Worm (Caenorhabditis elegans) whole organism, L4 larva: ENCODE data around the gene ZK287.4.

Experiments
- F10B5.3 ChIP-seq: sonication (generic microtip); optimal IDR thresholded peaks from 2 replicates; lab custom pipeline; 2016; ENCODE audit warnings: mild to moderate bottlenecking, missing genetic modification characterization, missing compliant biosample characterization
- F44E2.7 ChIP-seq: fragments of 200-800 bp; sonication (Bioruptor generic); IDR thresholded peaks from 2 replicates; pipeline ENCODE4 v2.1.2; 2022; ENCODE audit warnings: missing genetic modification characterization, missing compliant biosample characterization
- T20F7.1 ChIP-seq: fragments of 200-800 bp; sonication (Bioruptor generic); optimal IDR thresholded peaks from 2 replicates; lab custom pipeline; 2018; ENCODE audit warnings: mild to moderate bottlenecking, missing genetic modification characterization, missing compliant biosample characterization
- T26A8.4 ChIP-seq: fragments of 200-800 bp; sonication (Bioruptor generic); IDR thresholded peaks from 2 replicates; pipeline ENCODE4 v1.3.6; 2022; ENCODE audit warnings: missing genetic modification characterization, missing compliant biosample characterization
- Y105C5A.15 ChIP-seq: fragments of 200-800 bp; sonication (Bioruptor generic); IDR thresholded peaks from 2 replicates; pipeline ENCODE4 v1.3.6; 2022; ENCODE audit warnings: missing genetic modification characterization, missing compliant biosample characterization
- Y5F2A.4 ChIP-seq: fragments of 200-800 bp; sonication (Bioruptor generic); optimal IDR thresholded peaks from 2 replicates; lab custom pipeline; 2018; ENCODE audit warnings: mild to moderate bottlenecking, missing genetic modification characterization, missing compliant biosample characterization
- Y75B8A.6 ChIP-seq: fragments of 200-800 bp; sonication (Bioruptor generic); IDR thresholded peaks from 2 replicates; pipeline ENCODE4 v1.3.6; 2022; ENCODE audit warnings: missing genetic modification reagents, missing genetic modification characterization, missing compliant biosample characterization
- aha-1 ChIP-seq: fragments of 150-350 bp; peaks from one replicate; lab custom pipeline; 2014; ENCODE audit warnings: missing biosample characterization, missing genetic modification characterization
- ama-1 ChIP-seq: fragments of 150-350 bp; optimal IDR thresholded peaks from 2 replicates; lab custom pipeline; 2014; ENCODE audit warnings: inconsistent platforms, mixed read lengths
- arid-1 ChIP-seq: fragments of 200-800 bp; sonication (Bioruptor generic); conservative IDR thresholded peaks from 2 replicates; pipeline ENCODE4 v1.3.6; 2022; ENCODE audit warnings: missing genetic modification reagents, missing genetic modification characterization, missing compliant biosample characterization
- ceh-28 ChIP-seq: fragments of 150-350 bp; optimal IDR thresholded peaks from 2 replicates; lab custom pipeline; 2014; ENCODE audit warnings: missing biosample characterization, missing genetic modification reagents, missing genetic modification characterization
- ceh-32 ChIP-seq: sonication (generic microtip); optimal IDR thresholded peaks from 2 replicates; lab custom pipeline; 2016; ENCODE audit warnings: mild to moderate bottlenecking, missing genetic modification characterization, missing compliant biosample characterization; ENCODE audit not compliant: poor library complexity
- ceh-44 ChIP-seq: fragments of 200-800 bp; sonication (Bioruptor generic); IDR thresholded peaks from 2 replicates; pipeline ENCODE4 v1.3.6; 2022; ENCODE audit warnings: missing genetic modification reagents, missing genetic modification characterization, missing compliant biosample characterization
- daf-16 ChIP-seq, 3 experiments: sonication (generic microtip); optimal IDR thresholded peaks; 2 replicates each; lab custom pipeline; 2016 to 2017; ENCODE audit warnings: missing genetic modification characterization in 3 of 3, missing genetic modification reagents in 3 of 3, mild to moderate bottlenecking in 2 of 3, missing compliant biosample characterization in 2 of 3, missing biosample characterization in 1 of 3, moderate library complexity in 1 of 3
- daf-19 ChIP-seq: fragments of 200-800 bp; sonication (Bioruptor generic); conservative IDR thresholded peaks from 2 replicates; pipeline ENCODE4 v1.3.6; 2022; ENCODE audit warnings: missing genetic modification characterization, missing compliant biosample characterization
- dmd-6 ChIP-seq: fragments of 200-800 bp; sonication (Bioruptor generic); IDR thresholded peaks from 2 replicates; pipeline ENCODE4 v1.3.6; 2022; ENCODE audit warnings: missing genetic modification reagents, missing genetic modification characterization, missing compliant biosample characterization
- dmd-9 ChIP-seq: fragments of 200-800 bp; sonication (Bioruptor generic); IDR thresholded peaks from 2 replicates; pipeline ENCODE4 v1.3.6; 2022; ENCODE audit warnings: missing genetic modification reagents, missing genetic modification characterization, missing compliant biosample characterization
- dve-1 ChIP-seq: sonication (generic microtip); optimal IDR thresholded peaks from 2 replicates; lab custom pipeline; 2017; ENCODE audit warnings: antibody characterized with exemption, mild to moderate bottlenecking, missing genetic modification characterization, missing compliant biosample characterization; ENCODE audit not compliant: insufficient read depth
- egl-27 ChIP-seq: sonication (generic microtip); optimal IDR thresholded peaks from 3 replicates; lab custom pipeline; 2017; ENCODE audit warnings: missing biosample characterization, missing genetic modification reagents, missing genetic modification characterization
- fkh-10 ChIP-seq: fragments of 150-350 bp; optimal IDR thresholded peaks from 2 replicates; lab custom pipeline; 2014; ENCODE audit warnings: missing biosample characterization, missing genetic modification reagents, missing genetic modification characterization
- fos-1 ChIP-seq: fragments of 150-350 bp; optimal IDR thresholded peaks from 2 replicates; lab custom pipeline; 2014; ENCODE audit warnings: missing biosample characterization, missing genetic modification characterization
- hlh-30 ChIP-seq: sonication (generic microtip); optimal IDR thresholded peaks from 2 replicates; lab custom pipeline; 2017; ENCODE audit warnings: antibody characterized with exemption, mild to moderate bottlenecking, missing genetic modification characterization, missing compliant biosample characterization; ENCODE audit not compliant: insufficient read depth
- hmg-1.1 ChIP-seq: fragments of 200-800 bp; sonication (Bioruptor generic); IDR thresholded peaks from 2 replicates; pipeline ENCODE4 v1.3.6; 2022; ENCODE audit warnings: missing genetic modification reagents, missing genetic modification characterization, missing compliant biosample characterization
- lin-15B ChIP-seq: fragments of 150-350 bp; sonication (generic microtip); optimal IDR thresholded peaks from 3 replicates; lab custom pipeline; 2014; ENCODE audit warnings: missing biosample characterization, missing genetic modification characterization
- lin-38 ChIP-seq: fragments of 200-800 bp; sonication (Bioruptor generic); IDR thresholded peaks from 2 replicates; pipeline ENCODE4 v1.3.6; 2022; ENCODE audit warnings: missing genetic modification reagents, missing genetic modification characterization, missing compliant biosample characterization
- lin-39 ChIP-seq: fragments of 150-350 bp; optimal IDR thresholded peaks from 2 replicates; lab custom pipeline; 2014; ENCODE audit warnings: missing biosample characterization, missing genetic modification reagents, missing genetic modification characterization
- madf-5 ChIP-seq, 2 experiments: fragments of 200-800 bp; sonication (Bioruptor generic); IDR thresholded peaks; 2 replicates each; pipeline ENCODE4 v1.3.6; 2022; ENCODE audit warnings: missing compliant biosample characterization in 2 of 2, missing genetic modification characterization in 2 of 2
- mdl-1 ChIP-seq, 2 experiments: fragments of 150-350 bp in 1 of 2; sonication (generic microtip) in 1 of 2; optimal IDR thresholded peaks; 2 replicates each; lab custom pipeline; 2014 to 2017; ENCODE audit warnings: missing biosample characterization in 2 of 2, missing genetic modification characterization in 2 of 2
- mep-1 ChIP-seq: fragments of 150-350 bp; sonication (generic microtip); optimal IDR thresholded peaks from 3 replicates; lab custom pipeline; 2014; ENCODE audit warnings: missing biosample characterization, missing genetic modification characterization
- mxl-3 ChIP-seq: fragments of 200-800 bp; sonication (Bioruptor generic); optimal IDR thresholded peaks from 2 replicates; lab custom pipeline; 2018; ENCODE audit warnings: mild to moderate bottlenecking, missing genetic modification characterization, missing compliant biosample characterization
- nhr-102 ChIP-seq: sonication (generic microtip); optimal IDR thresholded peaks from 2 replicates; lab custom pipeline; 2016; ENCODE audit warnings: mild to moderate bottlenecking, missing genetic modification characterization, moderate library complexity, missing compliant biosample characterization
- nhr-111 ChIP-seq: fragments of 200-800 bp; sonication (Bioruptor generic); optimal IDR thresholded peaks from 2 replicates; lab custom pipeline; 2018; ENCODE audit warnings: mild to moderate bottlenecking, missing genetic modification characterization, missing compliant biosample characterization
- nhr-25 ChIP-seq: sonication (generic microtip); optimal IDR thresholded peaks from 2 replicates; lab custom pipeline; 2017; ENCODE audit warnings: missing genetic modification characterization, mild to moderate bottlenecking, missing compliant biosample characterization, antibody characterized with exemption, moderate library complexity, borderline replicate concordance; ENCODE audit not compliant: insufficient read depth
- nhr-41 ChIP-seq: fragments of 200-800 bp; sonication (Bioruptor generic); IDR thresholded peaks from 2 replicates; pipeline ENCODE4 v1.3.6; 2022; ENCODE audit warnings: missing genetic modification reagents, missing genetic modification characterization, missing compliant biosample characterization
- nhr-42 ChIP-seq: fragments of 200-800 bp; sonication (Bioruptor generic); IDR thresholded peaks from 2 replicates; pipeline ENCODE4 v1.3.6; 2022; ENCODE audit warnings: missing genetic modification characterization, missing compliant biosample characterization
- nhr-48 ChIP-seq: sonication (generic microtip); optimal IDR thresholded peaks from 2 replicates; lab custom pipeline; 2016; ENCODE audit warnings: mild to moderate bottlenecking, missing genetic modification characterization, missing compliant biosample characterization
- nhr-76 ChIP-seq: fragments of 150-350 bp; optimal IDR thresholded peaks from 2 replicates; lab custom pipeline; 2014; ENCODE audit warnings: missing biosample characterization, missing genetic modification characterization
- nhr-77 ChIP-seq: fragments of 150-350 bp; optimal IDR thresholded peaks from 2 replicates; lab custom pipeline; 2014; ENCODE audit warnings: missing biosample characterization, missing genetic modification characterization
- saeg-2 ChIP-seq: fragments of 200-800 bp; sonication (Bioruptor generic); IDR thresholded peaks from 2 replicates; pipeline ENCODE4 v1.3.6; 2022; ENCODE audit warnings: missing genetic modification reagents, missing genetic modification characterization, missing compliant biosample characterization
- skn-1 ChIP-seq: fragments of 150-350 bp; optimal IDR thresholded peaks from 2 replicates; lab custom pipeline; 2014; ENCODE audit warnings: missing biosample characterization, missing genetic modification characterization
- spr-3 ChIP-seq: fragments of 200-800 bp; sonication (Bioruptor generic); optimal IDR thresholded peaks from 2 replicates; lab custom pipeline; 2018; ENCODE audit warnings: mild to moderate bottlenecking, missing genetic modification characterization, missing compliant biosample characterization
- tra-1 ChIP-seq: fragments of 200-800 bp; sonication (Bioruptor generic); IDR thresholded peaks from 2 replicates; pipeline ENCODE4 v1.3.6; 2022; ENCODE audit warnings: missing genetic modification reagents, missing genetic modification characterization, missing compliant biosample characterization
- zfp-2 ChIP-seq: sonication (generic microtip); optimal IDR thresholded peaks from 2 replicates; lab custom pipeline; 2016; ENCODE audit warnings: mild to moderate bottlenecking, missing genetic modification characterization, missing compliant biosample characterization
- zfp-3 ChIP-seq: fragments of 200-800 bp; sonication (Bioruptor generic); conservative IDR thresholded peaks from 2 replicates; pipeline ENCODE4 v1.3.6; 2022; ENCODE audit warnings: missing genetic modification reagents, missing genetic modification characterization, missing compliant biosample characterization
- zip-11 ChIP-seq: fragments of 200-800 bp; sonication (Bioruptor generic); IDR thresholded peaks from 2 replicates; pipeline ENCODE4 v1.3.6; 2022; ENCODE audit warnings: missing genetic modification characterization, missing compliant biosample characterization
- ztf-11 ChIP-seq: fragments of 150-350 bp; optimal IDR thresholded peaks from 2 replicates; lab custom pipeline; 2014; ENCODE audit warnings: missing biosample characterization, missing genetic modification characterization

The ZK287.4 gene

DNA sequence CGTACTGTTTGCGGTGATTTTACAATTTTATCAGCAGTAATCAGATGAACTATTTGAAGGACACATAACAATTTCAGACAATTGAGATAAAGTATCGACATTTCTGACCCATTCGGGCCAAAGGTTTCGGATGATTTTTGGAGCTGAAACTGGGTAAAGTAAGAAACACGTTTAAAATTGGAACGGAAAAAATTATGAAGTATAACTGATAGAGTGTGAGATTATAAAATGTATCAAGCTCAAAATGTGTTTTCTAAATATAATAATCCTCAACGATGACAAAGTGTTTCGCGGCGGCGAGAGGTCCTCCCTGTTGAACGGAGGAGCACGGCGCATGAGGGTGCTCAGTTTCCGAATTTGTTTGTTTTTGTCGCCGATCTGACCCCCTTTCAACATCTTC is at the start of gene ZK287.4:
ZK287.4 (minus strand) TSS at position 101 of the 400 bp plus-strand sequence.
- no peak for TF ChIP-seq lin-39 (tag; lab: Kevin White, UChicago)
- no peak for TF ChIP-seq ceh-28 (tag; lab: Kevin White, UChicago)
- TF ChIP-seq nhr-41 (GFP tag; lab: Robert Waterston, UW), result no peak
- TF ChIP-seq ztf-11, result no peak
- peak; percentile 56 for TF ChIP-seq aha-1 (tag; lab: Kevin White, UChicago)

DNA sequence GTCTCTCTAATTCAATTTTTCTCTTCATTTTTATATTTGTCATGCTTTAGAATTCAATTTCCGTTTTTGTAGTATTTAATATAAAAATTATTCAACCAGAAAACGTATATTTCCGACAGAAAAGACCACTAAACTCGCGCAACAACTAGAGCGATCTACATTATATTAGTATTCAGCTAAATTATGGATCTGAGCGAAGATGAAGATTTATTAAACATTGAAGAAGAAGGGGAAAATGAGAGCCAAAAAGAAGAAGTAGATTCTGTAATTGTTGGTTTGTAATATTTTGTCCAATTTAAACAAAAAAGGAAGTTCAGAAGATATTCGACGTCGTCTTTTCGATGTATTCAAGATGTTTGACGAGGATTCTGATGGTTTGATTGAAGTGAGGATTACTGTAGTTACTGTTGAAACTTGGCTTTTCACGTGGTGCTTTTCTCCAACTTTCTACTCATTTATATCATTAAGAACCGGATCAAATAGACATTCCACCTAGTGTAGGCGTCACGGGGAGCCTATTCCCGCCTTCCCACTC is 48.5 kb upstream of the ZK287.4 start, which contains the start of gene cal-7:
cal-7 (plus strand) TSS at position 184 of the 535 bp plus-strand sequence.
- TF ChIP-seq mep-1 (tag; lab: Kevin White, UChicago), result peak; percentile 31
- no peak for TF ChIP-seq lin-15B (tag; lab: Kevin White, UChicago)
- TF ChIP-seq ama-1 (lab: Kevin White, UChicago), result no peak
- no peak for TF ChIP-seq daf-19
- TF ChIP-seq F10B5.3 (tag; lab: Kevin White, UChicago), result no peak
- 0 out of 2 replicates have a peak, but pooled peaks have one; percentile 52 for TF ChIP-seq tra-1 (GFP tag; lab: Robert Waterston, UW)
- no peak for TF ChIP-seq madf-5 (GFP tag; IDR thresholded peaks at IDR 0.05; lab: Robert Waterston, UW)
- TF ChIP-seq Y75B8A.6 (GFP tag; lab: Robert Waterston, UW), result no peak
- TF ChIP-seq mxl-3 (GFP tag; lab: Kevin White, UChicago), result no peak
- no peak for TF ChIP-seq nhr-76 (tag; lab: Kevin White, UChicago)
- no peak for TF ChIP-seq zip-11 (GFP tag; lab: Robert Waterston, UW)
- TF ChIP-seq nhr-102, result peak; percentile 48
- TF ChIP-seq nhr-25 (tag; lab: Kevin White, UChicago), result no peak
- TF ChIP-seq hlh-30 (tag; lab: Kevin White, UChicago), result peak; percentile 3
- TF ChIP-seq saeg-2, result 0 out of 2 replicates have a peak, but pooled peaks have one; percentile 42
- peak; percentile 33; the same call in 1 of the 2 replicates for TF ChIP-seq hmg-1.1 (GFP tag; lab: Robert Waterston, UW)
- TF ChIP-seq fos-1, result no peak
- TF ChIP-seq dmd-6 (GFP tag; lab: Robert Waterston, UW), result no peak
- peak; percentile 70 for TF ChIP-seq T26A8.4
- TF ChIP-seq nhr-111 (GFP tag; lab: Kevin White, UChicago), result peak; percentile 17
- TF ChIP-seq arid-1 (GFP tag; lab: Robert Waterston, UW), result no peak
- no peak for TF ChIP-seq mdl-1 (tag; optimal IDR thresholded peaks at IDR 0.05; lab: Kevin White, UChicago)
- TF ChIP-seq fkh-10 (GFP tag; lab: Kevin White, UChicago), result peak; percentile 67
- TF ChIP-seq nhr-77 (tag; lab: Kevin White, UChicago), result peak; percentile 2
- no peak for TF ChIP-seq dmd-9 (GFP tag; lab: Robert Waterston, UW)
- TF ChIP-seq zfp-2 (tag; lab: Kevin White, UChicago), result no peak
- TF ChIP-seq Y105C5A.15 (GFP tag; lab: Robert Waterston, UW), result no peak
- TF ChIP-seq F44E2.7 (GFP tag; lab: Robert Waterston, UW), result no peak
- TF ChIP-seq egl-27 (tag; lab: Kevin White, UChicago), result no peak
- TF ChIP-seq nhr-48 (tag; lab: Kevin White, UChicago), result peak; percentile 30
- TF ChIP-seq ceh-32 (tag; lab: Kevin White, UChicago), result no peak
- peak; percentile 59; the same call in 1 of the 2 replicates for TF ChIP-seq nhr-42 (GFP tag; lab: Robert Waterston, UW)
- TF ChIP-seq skn-1 (tag; lab: Kevin White, UChicago), result no peak
- TF ChIP-seq Y5F2A.4 (GFP tag; lab: Kevin White, UChicago), result peak; percentile 15
- peak; percentile 29 for TF ChIP-seq T20F7.1 (GFP tag; lab: Kevin White, UChicago)
- peak; percentile 0 for TF ChIP-seq aha-1 (tag; lab: Kevin White, UChicago)
- no peak for TF ChIP-seq daf-16 (GFP tag; optimal IDR thresholded peaks at IDR 0.05; lab: Kevin White, UChicago)
- TF ChIP-seq daf-16 (tag; optimal IDR thresholded peaks at IDR 0.05; lab: Kevin White, UChicago), result peak; percentile 2
- 0 out of 2 replicates have a peak, but pooled peaks have one; percentile 20 for TF ChIP-seq lin-38 (GFP tag; lab: Robert Waterston, UW)
- TF ChIP-seq zfp-3 (GFP tag; lab: Robert Waterston, UW), result 0 out of 2 replicates have a peak, but pooled peaks have one; percentile 42
- TF ChIP-seq dve-1, result peak; percentile 43
- TF ChIP-seq spr-3 (GFP tag; lab: Kevin White, UChicago), result peak; percentile 26
- no peak for TF ChIP-seq ceh-44 (GFP tag; lab: Robert Waterston, UW)
